Worm (Caenorhabditis elegans) whole organism, early embryonic: Measurements from ENCODE around the gene clec-247.

Experiments
- B0310.2 ChIP-seq: sonication (generic microtip); optimal IDR thresholded peaks from 2 replicates; lab custom pipeline; 2016; ENCODE audit warnings: mild to moderate bottlenecking, missing genetic modification characterization, missing compliant biosample characterization
- F13C5.2 ChIP-seq: sonication (generic microtip); optimal IDR thresholded peaks from 2 replicates; lab custom pipeline; 2017; ENCODE audit warnings: mild to moderate bottlenecking, missing genetic modification characterization, inconsistent platforms, missing compliant biosample characterization
- ama-1 ChIP-seq: fragments of 150-350 bp; optimal IDR thresholded peaks from 2 replicates; lab custom pipeline; 2014
- ceh-13 ChIP-seq: fragments of 200-800 bp; sonication (Bioruptor generic); optimal IDR thresholded peaks from 2 replicates; lab custom pipeline; 2018; ENCODE audit warnings: mild to moderate bottlenecking, missing genetic modification characterization, missing compliant biosample characterization
- ceh-36 ChIP-seq: sonication (generic microtip); optimal IDR thresholded peaks from 2 replicates; lab custom pipeline; 2016; ENCODE audit warnings: missing genetic modification characterization, inconsistent platforms, missing compliant biosample characterization
- flt-1 ChIP-seq: fragments of 200-800 bp; sonication (Bioruptor generic); IDR thresholded peaks from 2 replicates; pipeline ENCODE4 v1.3.6; 2022; ENCODE audit warnings: missing genetic modification characterization, missing compliant biosample characterization
- hmbx-1 ChIP-seq: sonication (generic microtip); optimal IDR thresholded peaks from 2 replicates; lab custom pipeline; 2016; ENCODE audit warnings: mild to moderate bottlenecking, missing genetic modification characterization, missing compliant biosample characterization
- hmg-4 ChIP-seq: fragments of 200-800 bp; sonication (Bioruptor generic); optimal IDR thresholded peaks from 2 replicates; lab custom pipeline; 2018; ENCODE audit warnings: mild to moderate bottlenecking, missing genetic modification characterization, missing compliant biosample characterization
- hnd-1 ChIP-seq: sonication (generic microtip); optimal IDR thresholded peaks from 2 replicates; lab custom pipeline; 2016; ENCODE audit warnings: missing genetic modification characterization, missing compliant biosample characterization
- pes-1 ChIP-seq: fragments of 200-800 bp; sonication (Bioruptor generic); IDR thresholded peaks from 2 replicates; pipeline ENCODE4 v1.3.6; 2022; ENCODE audit warnings: missing genetic modification reagents, missing genetic modification characterization, missing compliant biosample characterization
- sea-1 ChIP-seq: fragments of 200-800 bp; sonication (Bioruptor generic); conservative IDR thresholded peaks from 2 replicates; pipeline ENCODE4 v1.3.6; 2022; ENCODE audit warnings: missing genetic modification characterization, missing compliant biosample characterization
- tbx-37 ChIP-seq: fragments of 200-800 bp; sonication (Bioruptor generic); conservative IDR thresholded peaks from 2 replicates; pipeline ENCODE4 v1.3.6; 2022; ENCODE audit warnings: missing genetic modification reagents, missing genetic modification characterization, missing compliant biosample characterization

DNA sequence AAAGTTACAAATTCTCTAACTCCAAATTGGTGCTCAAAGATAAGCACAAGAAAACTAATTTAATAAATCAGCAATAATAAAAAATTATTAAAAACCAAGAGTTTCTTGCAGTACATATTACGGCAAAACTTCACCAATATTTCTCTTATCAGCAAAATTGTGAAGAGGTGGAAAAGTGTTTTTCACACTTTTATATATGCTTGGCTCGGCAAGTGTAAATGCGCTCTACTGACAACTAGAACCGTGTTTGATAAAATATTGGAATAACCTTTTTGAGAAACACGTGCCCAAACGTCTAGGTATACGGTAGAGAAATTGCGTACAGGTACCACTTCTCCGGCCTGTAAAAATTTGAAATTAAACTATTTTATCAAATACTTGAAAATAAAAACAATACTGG, 41.4 kb upstream of the clec-247 start, which contains the start of gene R10E8.8:
- TF ChIP-seq flt-1 (GFP tag; lab: Robert Waterston, UW), result no peak
- TF ChIP-seq ceh-13 (GFP tag; lab: Kevin White, UChicago), result no peak
- no peak for TF ChIP-seq ama-1 (lab: Kevin White, UChicago)
- TF ChIP-seq hmg-4 (GFP tag; lab: Kevin White, UChicago), result no peak
- TF ChIP-seq hnd-1 (tag; lab: Kevin White, UChicago), result no peak
- no peak for TF ChIP-seq F13C5.2 (tag; lab: Kevin White, UChicago)
- no peak for TF ChIP-seq pes-1
- no peak for TF ChIP-seq B0310.2 (tag; lab: Kevin White, UChicago)
- no peak for TF ChIP-seq sea-1
- TF ChIP-seq ceh-36 (tag; lab: Kevin White, UChicago), result no peak
- no peak for TF ChIP-seq tbx-37
- TF ChIP-seq hmbx-1 (tag; lab: Kevin White, UChicago), result no peak
